Fruit fly (Drosophila melanogaster): ENCODE results near the gene rst.

The rst gene

dm6 chrX:3022464-3022863 lies 48.8 kb upstream of the rst start (continued):
- TF ChIP-seq CG15696 (tag; optimal IDR thresholded peaks at IDR 0.05) = peak; percentile 58
- peak; percentile 80 for TF ChIP-seq CG10959 (GFP tag; IDR thresholded peaks at IDR 0.05)
- peak; percentile 73 for TF ChIP-seq CG6689 (GFP tag; IDR thresholded peaks at IDR 0.05)
- TF ChIP-seq slbo (GFP tag; IDR thresholded peaks at IDR 0.05) = peak; percentile 72
- peak; percentile 52 for TF ChIP-seq Camta (GFP tag; optimal IDR thresholded peaks at IDR 0.05)
- peak; percentile 72 for TF ChIP-seq CG34422 (GFP tag; IDR thresholded peaks at IDR 0.05)
- peak; percentile 23 for TF ChIP-seq CG18619 (GFP tag; optimal IDR thresholded peaks at IDR 0.05)
- peak; percentile 43; the same call in 1 of the 2 replicates for TF ChIP-seq CG1024 (GFP tag; IDR thresholded peaks at IDR 0.05)
- peak; percentile 75 for TF ChIP-seq lmd (GFP tag; IDR thresholded peaks at IDR 0.05)
- peak; percentile 44 for TF ChIP-seq Hr3 (GFP tag; optimal IDR thresholded peaks at IDR 0.05)
- peak; percentile 49 for TF ChIP-seq org-1 (GFP tag; optimal IDR thresholded peaks at IDR 0.05)
- TF ChIP-seq CG11695 (GFP tag; IDR thresholded peaks at IDR 0.05) = peak; percentile 65
- peak; percentile 66 for TF ChIP-seq tap (tag; optimal IDR thresholded peaks at IDR 0.05)
- TF ChIP-seq CG16863 (GFP tag; optimal IDR thresholded peaks at IDR 0.05) = peak; percentile 37
- TF ChIP-seq eve (GFP tag; optimal IDR thresholded peaks at IDR 0.05) = peak in 1 of 2 experiments; percentile 47
- TF ChIP-seq CG10274 (GFP tag; optimal IDR thresholded peaks at IDR 0.05) = peak; percentile 20
- TF ChIP-seq pb (GFP tag; optimal IDR thresholded peaks at IDR 0.05) = peak; percentile 28
- TF ChIP-seq CG16813 (GFP tag; IDR thresholded peaks at IDR 0.05; ENCODE audit: partially characterized antibody) = no peak
- peak; percentile 45 for TF ChIP-seq jumu (GFP tag; optimal IDR thresholded peaks at IDR 0.05)
- TF ChIP-seq CG11696 (GFP tag; IDR thresholded peaks at IDR 0.05) = no peak
- peak; percentile 40 for TF ChIP-seq CG17802 (tag; optimal IDR thresholded peaks at IDR 0.05)
- TF ChIP-seq seq (GFP tag; IDR thresholded peaks at IDR 0.05) = peak; percentile 33; the same call in 1 of the 2 replicates
- no peak for TF ChIP-seq Bdp1 (GFP tag; optimal IDR thresholded peaks at IDR 0.05)
- peak; percentile 82 for TF ChIP-seq row (GFP tag; IDR thresholded peaks at IDR 0.05)
- peak; percentile 72 for TF ChIP-seq CG12769 (tag; optimal IDR thresholded peaks at IDR 0.05)
- TF ChIP-seq corto (GFP tag; optimal IDR thresholded peaks at IDR 0.05) = no peak
- peak; percentile 44 for TF ChIP-seq CG2120 (GFP tag; optimal IDR thresholded peaks at IDR 0.05)
- peak; percentile 69 for TF ChIP-seq ind (GFP tag; optimal IDR thresholded peaks at IDR 0.05)
- TF ChIP-seq D (optimal IDR thresholded peaks at IDR 0.05) = no peak
- peak; percentile 68 for TF ChIP-seq D (GFP tag; optimal IDR thresholded peaks at IDR 0.05)
- TF ChIP-seq NC2β (GFP tag; optimal IDR thresholded peaks at IDR 0.05) = peak; percentile 63
- peak; percentile 59 for TF ChIP-seq CG5245 (GFP tag; optimal IDR thresholded peaks at IDR 0.05)
- peak; percentile 43 for TF ChIP-seq CHES-1-like (GFP tag; optimal IDR thresholded peaks at IDR 0.05)
- peak; percentile 26 for TF ChIP-seq tx (GFP tag; optimal IDR thresholded peaks at IDR 0.05)
- TF ChIP-seq CTCF (GFP tag; optimal IDR thresholded peaks at IDR 0.05) = no peak
- TF ChIP-seq CG13424 (tag; optimal IDR thresholded peaks at IDR 0.05) = peak; percentile 59
- peak; percentile 41 for TF ChIP-seq bab2 (GFP tag; optimal IDR thresholded peaks at IDR 0.05)
- peak; percentile 47 for TF ChIP-seq bcd (GFP tag; optimal IDR thresholded peaks at IDR 0.05)
- TF ChIP-seq scrt (GFP tag; optimal IDR thresholded peaks at IDR 0.05) = peak; percentile 52
- TF ChIP-seq mld (GFP tag; IDR thresholded peaks at IDR 0.05; ENCODE audit: partially characterized antibody) = no peak
- peak; percentile 16 for TF ChIP-seq jing (GFP tag; optimal IDR thresholded peaks at IDR 0.05)
- TF ChIP-seq BEAF-32 (GFP tag; optimal IDR thresholded peaks at IDR 0.05) = no peak
- peak in 1 of 2 experiments; percentile 36 for TF ChIP-seq Eip74EF (GFP tag; optimal IDR thresholded peaks at IDR 0.05)

dm6 chrX:3021542-3021941 lies 47.9 kb upstream of the rst start:
- peak; percentile 34 for TF ChIP-seq gcm (GFP tag; optimal IDR thresholded peaks at IDR 0.05)
- no peak for TF ChIP-seq ash1 (GFP tag; optimal IDR thresholded peaks at IDR 0.05)
- TF ChIP-seq pros (GFP tag; optimal IDR thresholded peaks at IDR 0.05) = peak; percentile 54
- TF ChIP-seq nerfin-1 (tag; optimal IDR thresholded peaks at IDR 0.05) = peak; percentile 79

All from whole organism, embryonic.